Fruit fly (Drosophila melanogaster) whole organism, pupa: ENCODE measurements around the gene escl.

ENCODE experiments used
- CG14655 ChIP-seq: fragments of 200-800 bp; sonication (Bioruptor generic); optimal IDR thresholded peaks from 3 replicates; lab custom pipeline; 2017; ENCODE audit warnings: mild to moderate bottlenecking, missing biosample characterization, missing genetic modification reagents, missing genetic modification characterization
- CG15710 ChIP-seq: fragments of 200-800 bp; sonication (Bioruptor generic); optimal IDR thresholded peaks from 2 replicates; lab custom pipeline; 2018; ENCODE audit warnings: missing biosample characterization, mild to moderate bottlenecking, missing genetic modification characterization, moderate library complexity
- CG34367 ChIP-seq: fragments of 200-800 bp; sonication (Bioruptor generic); optimal IDR thresholded peaks from 2 replicates; lab custom pipeline; 2018; ENCODE audit warnings: missing biosample characterization, mild to moderate bottlenecking, missing genetic modification characterization
- CG4496 ChIP-seq: fragments of 200-800 bp; sonication (Bioruptor generic); IDR thresholded peaks from 3 replicates; pipeline ENCODE4 v1.3.6; 2022; ENCODE audit warnings: missing biosample characterization, missing genetic modification characterization
- CG8159 ChIP-seq: fragments of 200-800 bp; sonication (Bioruptor generic); optimal IDR thresholded peaks from 3 replicates; lab custom pipeline; 2018; ENCODE audit warnings: missing biosample characterization, mild to moderate bottlenecking, missing genetic modification characterization, moderate library complexity
- CG8301 ChIP-seq: fragments of 200-800 bp; sonication (Bioruptor generic); optimal IDR thresholded peaks from 2 replicates; lab custom pipeline; 2018; ENCODE audit warnings: missing biosample characterization, mild to moderate bottlenecking, missing genetic modification characterization
- D1 ChIP-seq: fragments of 200-800 bp; sonication (Bioruptor generic); optimal IDR thresholded peaks from 2 replicates; lab custom pipeline; 2018; ENCODE audit warnings: missing biosample characterization, mild to moderate bottlenecking, missing genetic modification characterization, moderate library complexity
- Ets98B ChIP-seq: fragments of 200-800 bp; sonication (Bioruptor generic); IDR thresholded peaks from 2 replicates; pipeline ENCODE4 v1.3.6; 2022; ENCODE audit warnings: missing biosample characterization, missing genetic modification characterization
- Pif1B ChIP-seq: fragments of 200-800 bp; sonication (Bioruptor generic); optimal IDR thresholded peaks from 3 replicates; lab custom pipeline; 2016; ENCODE audit warnings: missing biosample characterization, missing genetic modification characterization
- fd96Ca ChIP-seq: fragments of 200-800 bp; sonication (Bioruptor generic); IDR thresholded peaks from 3 replicates; pipeline ENCODE4 v1.3.6; 2022; ENCODE audit warnings: missing biosample characterization, missing genetic modification characterization
- gl ChIP-seq: fragments of 200-800 bp; sonication (Bioruptor generic); optimal IDR thresholded peaks from 2 replicates; lab custom pipeline; 2018; ENCODE audit warnings: missing biosample characterization, mild to moderate bottlenecking, missing genetic modification characterization
- rn ChIP-seq: fragments of 200-800 bp; sonication (Bioruptor generic); IDR thresholded peaks from 2 replicates; pipeline ENCODE4 v1.3.6; 2022; ENCODE audit warnings: missing biosample characterization, missing genetic modification characterization

dm6 chr2L:11947641-11948040 lies 43.1 kb upstream of the escl start, which contains the start of gene CG16964:
- TF ChIP-seq Pif1B (GFP tag; lab: Kevin White, UChicago), result no peak
- TF ChIP-seq fd96Ca (GFP tag; lab: Robert Waterston, UW), result no peak
- TF ChIP-seq CG8159, result no peak
- TF ChIP-seq CG8301 (tag; lab: Kevin White, UChicago), result no peak
- TF ChIP-seq CG14655 (GFP tag; lab: Kevin White, UChicago), result no peak
- TF ChIP-seq CG4496, result no peak
- no peak for TF ChIP-seq CG34367 (tag; lab: Kevin White, UChicago)
- no peak for TF ChIP-seq gl (tag; lab: Kevin White, UChicago)
- no peak for TF ChIP-seq Ets98B (GFP tag; lab: Robert Waterston, UW)
- no peak for TF ChIP-seq D1 (tag; lab: Kevin White, UChicago)
- no peak for TF ChIP-seq CG15710 (tag; lab: Kevin White, UChicago)
- no peak for TF ChIP-seq rn
